Worm (Caenorhabditis elegans): ENCODE measurements around the gene Y12A6A.1.

Y12A6A.1 gene

DNA sequence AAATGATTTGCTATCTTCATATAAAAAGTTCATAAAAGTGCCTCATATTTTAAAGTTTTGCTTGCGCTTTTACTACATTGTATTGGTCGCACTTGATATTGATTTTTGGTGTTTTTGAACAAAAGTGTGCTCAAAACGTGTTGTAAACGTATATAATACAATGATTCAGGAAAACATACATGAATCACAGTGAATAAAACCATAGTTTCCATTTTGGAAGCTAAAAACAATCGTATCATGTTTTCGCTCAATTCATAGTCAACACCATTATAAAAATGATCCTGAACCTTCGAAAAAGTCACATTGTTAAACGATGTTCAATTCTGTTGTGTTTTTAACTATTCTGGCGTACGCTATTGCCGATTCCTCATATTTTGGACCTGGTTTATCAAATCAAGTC is 25.8 kb upstream of the Y12A6A.1 start, which contains the start of gene C40C9.3:
TSS of gene C40C9.3 (plus strand) at position 301 of the 400 bp plus-strand sequence.
- TF ChIP-seq pha-4 (tag; optimal IDR thresholded peaks at IDR 0.05) (no peak), snpc-4 (tag; optimal IDR thresholded peaks at IDR 0.05) (no peak), lin-15B (tag; optimal IDR thresholded peaks at IDR 0.05) (no peak), aly-2 (tag; optimal IDR thresholded peaks at IDR 0.05) (no peak), ceh-28 (tag; optimal IDR thresholded peaks at IDR 0.05) (no peak), unc-62 (GFP tag; optimal IDR thresholded peaks at IDR 0.05) (no peak), jun-1 (tag; optimal IDR thresholded peaks at IDR 0.05) (no peak), ama-1 (optimal IDR thresholded peaks at IDR 0.05) (no peak), ceh-16 (tag; optimal IDR thresholded peaks at IDR 0.05) (no peak)

DNA sequence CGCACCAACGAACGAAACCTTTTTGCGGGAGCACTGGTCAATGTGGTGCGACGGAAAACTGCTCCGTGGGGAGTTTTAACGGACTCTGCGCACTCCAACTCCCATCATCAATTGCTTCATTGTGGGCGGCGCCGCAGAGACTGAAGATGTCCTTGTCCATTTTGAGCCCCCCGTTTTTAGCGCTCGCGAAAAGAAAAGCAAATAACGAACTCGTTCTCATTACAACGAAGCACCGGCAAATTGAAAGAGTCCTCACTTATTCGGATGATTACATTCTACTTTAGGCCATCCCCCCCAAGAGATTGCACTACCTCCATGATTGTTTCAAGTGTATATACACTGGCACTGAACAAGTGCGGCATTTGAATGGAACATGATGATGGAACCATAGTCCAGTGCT is 25.3 kb upstream of the Y12A6A.1 start, which contains the start of gene acr-9:
TSS of gene acr-9 (minus strand) at position 101 of the 400 bp plus-strand sequence.
- no peak for TF ChIP-seq jun-1 (tag; optimal IDR thresholded peaks at IDR 0.05)
- TF ChIP-seq lin-39 (tag; optimal IDR thresholded peaks at IDR 0.05) = peak; percentile 29

DNA sequence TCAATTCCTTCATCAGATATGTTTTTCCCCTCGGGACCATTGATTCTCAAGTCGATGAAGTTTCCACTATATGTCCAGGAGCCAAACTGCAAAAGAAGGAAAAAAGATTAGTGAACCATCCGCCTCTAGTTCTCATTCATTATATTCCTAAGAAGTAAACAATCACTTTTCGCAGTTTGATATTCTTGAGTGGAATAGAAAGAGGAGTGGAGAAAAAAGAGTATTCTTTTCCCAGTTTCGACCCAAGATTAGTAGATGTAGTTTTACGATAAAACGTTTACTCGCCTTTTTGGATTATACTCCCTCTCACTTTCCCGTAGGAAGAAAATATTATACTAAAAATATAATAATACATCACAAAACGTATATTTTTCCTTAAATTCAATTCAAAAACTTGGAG is 23.4 kb upstream of the Y12A6A.1 start:
- no peak for TF ChIP-seq mdl-1 (tag; optimal IDR thresholded peaks at IDR 0.05)
- TF ChIP-seq elt-1 (tag; optimal IDR thresholded peaks at IDR 0.05) = peak; percentile 58

DNA sequence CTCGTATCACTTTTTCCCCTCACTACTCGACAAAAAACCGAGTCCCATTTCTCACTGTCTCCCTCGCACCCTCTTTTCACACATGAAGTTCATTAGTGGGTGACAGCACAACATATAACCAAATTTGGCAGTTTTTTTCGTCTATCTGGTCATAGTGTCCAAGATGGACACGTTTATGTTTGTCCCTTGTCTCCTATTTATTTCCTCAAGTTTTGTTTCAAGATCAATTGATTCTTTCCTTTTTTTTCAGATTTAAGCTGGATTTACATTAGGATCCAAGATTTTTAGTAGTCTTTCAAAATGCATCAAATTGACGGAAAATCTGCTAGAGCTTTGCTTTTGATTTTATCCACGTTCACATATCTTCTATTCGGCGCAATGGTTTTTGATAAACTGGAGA is 18.0 kb upstream of the Y12A6A.1 start, which contains the start of gene twk-20:
TSS of gene twk-20 (plus strand) at position 301 of the 400 bp plus-strand sequence.
- TF ChIP-seq ceh-82 (tag; optimal IDR thresholded peaks at IDR 0.05) (no peak), nhr-67 (tag; optimal IDR thresholded peaks at IDR 0.05) (no peak), ama-1 (optimal IDR thresholded peaks at IDR 0.05) (no peak), egl-5 (tag; optimal IDR thresholded peaks at IDR 0.05) (no peak), unc-39 (tag; optimal IDR thresholded peaks at IDR 0.05) (no peak), nhr-43 (tag; optimal IDR thresholded peaks at IDR 0.05; ENCODE audit: poor library complexity, severe bottlenecking) (no peak), elt-2 (tag; optimal IDR thresholded peaks at IDR 0.05) (no peak)

DNA sequence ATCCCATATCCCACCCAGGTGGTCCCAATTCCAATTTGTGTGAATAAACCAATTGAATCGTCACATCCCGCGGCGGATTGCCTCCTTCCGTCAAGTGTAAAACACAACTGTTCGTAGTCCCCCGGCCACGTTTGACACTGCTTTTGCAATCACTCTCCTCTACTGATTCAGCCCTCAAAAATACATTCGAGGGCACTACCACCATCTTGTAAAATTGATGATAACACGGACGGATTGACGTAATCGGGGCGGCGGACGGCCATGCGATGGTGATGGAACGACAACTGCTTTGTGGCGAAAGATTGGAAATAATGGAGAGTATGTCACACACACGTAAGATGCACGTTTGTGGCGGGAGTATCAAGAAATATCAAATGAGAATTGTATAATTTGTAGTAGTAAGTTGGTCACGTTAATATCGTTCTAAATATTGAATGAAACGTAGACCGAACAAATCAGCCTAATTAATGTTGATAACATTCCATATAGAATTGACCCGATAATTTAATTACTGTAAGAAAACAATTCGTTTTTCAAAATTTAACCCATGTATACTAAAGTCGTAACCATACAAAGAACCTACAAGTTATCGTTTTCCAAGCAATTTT is 16.9 kb upstream of the Y12A6A.1 start:
- TF ChIP-seq egl-5 (tag; optimal IDR thresholded peaks at IDR 0.05) (peak; percentile 85), eor-1 (tag; optimal IDR thresholded peaks at IDR 0.05) (no peak), nhr-237 (tag; optimal IDR thresholded peaks at IDR 0.05) (no peak)

DNA sequence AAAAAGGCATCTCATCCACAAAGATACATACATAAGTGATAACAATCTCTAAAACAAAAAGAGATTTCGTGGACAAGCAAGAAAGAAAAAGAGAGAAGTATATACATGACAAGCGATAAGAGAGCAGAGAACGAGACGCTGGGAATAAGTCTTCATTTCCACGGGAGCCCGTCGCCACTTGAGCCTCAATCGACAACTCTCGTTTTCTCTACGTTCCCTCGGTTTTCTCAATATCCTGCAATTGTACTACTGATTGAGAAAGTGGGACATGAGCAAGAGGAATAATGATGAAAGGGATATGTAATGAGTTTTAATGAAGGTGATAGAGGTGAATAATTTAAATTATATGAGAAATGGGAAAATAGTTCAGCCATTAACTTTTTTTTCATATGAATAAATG is 16.0 kb upstream of the Y12A6A.1 start:
- TF ChIP-seq nhr-23 (tag; optimal IDR thresholded peaks at IDR 0.05) (no peak), egl-5 (tag; optimal IDR thresholded peaks at IDR 0.05) (no peak), sea-2 (GFP tag; optimal IDR thresholded peaks at IDR 0.05) (no peak), hmg-11 (tag; optimal IDR thresholded peaks at IDR 0.05) (no peak), aly-2 (tag; optimal IDR thresholded peaks at IDR 0.05) (no peak), nhr-76 (tag; optimal IDR thresholded peaks at IDR 0.05) (no peak), elt-3 (tag; optimal IDR thresholded peaks at IDR 0.05) (no peak), fkh-2 (tag; optimal IDR thresholded peaks at IDR 0.05) (no peak), nhr-11 (tag; optimal IDR thresholded peaks at IDR 0.05) (no peak)

DNA sequence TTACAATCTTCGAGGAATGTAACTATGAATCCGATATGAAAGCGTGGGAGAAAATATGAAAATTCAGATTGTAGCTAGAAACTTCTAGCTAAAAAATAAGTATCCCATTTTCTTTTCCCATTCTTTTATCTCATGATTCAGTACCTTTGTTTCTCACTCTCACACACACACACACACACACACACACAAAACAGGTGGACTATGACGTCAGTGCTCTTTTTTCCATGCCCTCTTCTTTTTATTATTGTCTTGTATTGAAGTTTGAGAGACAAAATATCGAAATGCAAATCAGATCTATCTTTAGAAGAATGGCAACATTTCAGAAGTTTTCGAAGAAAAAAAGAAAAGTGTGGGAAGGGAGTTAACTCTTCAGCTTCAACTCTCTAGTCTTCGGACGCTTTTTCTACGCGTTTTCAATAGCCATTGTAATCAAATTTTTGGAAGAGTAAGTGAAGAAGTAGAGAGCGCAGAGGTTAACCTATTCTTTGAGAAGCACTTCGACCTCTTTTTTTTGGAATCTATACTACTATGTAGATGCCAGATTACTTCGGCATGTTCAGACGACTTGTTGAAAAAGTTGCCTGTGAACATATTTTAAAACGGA is 12.4 kb upstream of the Y12A6A.1 start:
- no peak for TF ChIP-seq hmg-11 (tag; optimal IDR thresholded peaks at IDR 0.05)
- TF ChIP-seq fkh-10 (GFP tag; optimal IDR thresholded peaks at IDR 0.05) = peak; percentile 19

DNA sequence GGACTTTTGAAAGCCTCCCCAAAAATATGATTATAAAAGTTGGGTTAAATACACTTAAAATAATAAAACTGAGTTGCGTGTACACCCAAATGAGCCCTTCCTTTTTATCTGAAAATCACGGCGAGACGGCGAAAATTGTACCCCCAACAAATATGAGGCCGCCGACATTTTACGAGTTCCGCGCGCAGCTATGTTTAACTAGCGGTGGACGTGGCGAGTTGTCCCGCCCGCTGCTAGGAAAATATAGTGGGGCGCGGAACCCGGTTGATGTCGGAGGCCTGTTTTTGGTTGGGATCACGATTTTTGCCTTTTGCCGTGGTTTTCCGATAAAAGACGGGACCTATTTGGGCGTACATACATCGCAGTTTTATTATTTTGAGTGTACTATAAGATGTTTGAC is 11.5 kb upstream of the Y12A6A.1 start:
- TF ChIP-seq snpc-4 (tag; optimal IDR thresholded peaks at IDR 0.05) (peak; percentile 48), ZK546.5 (tag; optimal IDR thresholded peaks at IDR 0.05) (no peak)
